Worm (Caenorhabditis elegans): ENCODE results near the gene Y64H9A.2.

DNA sequence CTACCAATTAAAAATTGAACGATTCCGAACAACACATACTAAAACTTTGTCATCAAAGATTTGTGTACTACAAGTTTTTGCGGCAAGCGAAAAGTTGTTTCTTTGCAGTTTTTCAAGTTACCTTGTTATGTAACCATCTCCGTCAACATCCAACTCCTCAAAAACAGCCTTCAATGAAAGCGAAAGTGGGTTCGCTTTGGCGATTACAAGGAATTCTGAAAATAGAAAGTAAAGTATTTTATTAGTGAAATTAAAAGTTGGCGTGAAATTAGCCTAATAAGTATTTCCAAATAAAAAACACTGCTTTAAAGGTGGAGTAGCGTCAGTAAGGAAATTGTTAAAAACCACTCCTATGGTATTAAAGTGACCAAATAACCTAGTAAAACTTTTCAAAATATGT is 31.8 kb downstream of the Y64H9A.2 start:
- TF ChIP-seq hlh-30 (tag; optimal IDR thresholded peaks at IDR 0.05; ENCODE audit: insufficient read depth) (no peak), T26A8.4 (GFP tag; IDR thresholded peaks at IDR 0.05) (no peak), unc-62 (GFP tag; optimal IDR thresholded peaks at IDR 0.05 in 1 of 2) (no peak), unc-62 (tag; optimal IDR thresholded peaks at IDR 0.05) (no peak), snpc-4 (tag; optimal IDR thresholded peaks at IDR 0.05) (no peak), tra-1 (GFP tag; IDR thresholded peaks at IDR 0.05) (no peak), ZK546.5 (tag; optimal IDR thresholded peaks at IDR 0.05) (no peak), ama-1 (optimal IDR thresholded peaks at IDR 0.05) (no peak), dve-1 (tag; optimal IDR thresholded peaks at IDR 0.05; ENCODE audit: insufficient read depth) (no peak), ceh-28 (tag; optimal IDR thresholded peaks at IDR 0.05) (no peak)
